Fruit fly (Drosophila melanogaster): Measurements from ENCODE around the gene lost.

lost gene

dm6 chr3R:4399810-4400496, 2.9 kb upstream of the lost start (continued):
- TF ChIP-seq CG10431 (GFP tag; optimal IDR thresholded peaks at IDR 0.05) = no peak
- no peak for TF ChIP-seq cad (GFP tag; optimal IDR thresholded peaks at IDR 0.05)
- no peak for TF ChIP-seq E2f1 (GFP tag; IDR thresholded peaks at IDR 0.05)
- TF ChIP-seq Scr (GFP tag; IDR thresholded peaks at IDR 0.05; ENCODE audit: partially characterized antibody) = no peak; the same call in 1 of the 2 replicates
- TF ChIP-seq prd (optimal IDR thresholded peaks at IDR 0.05) = no peak
- TF ChIP-seq prd (GFP tag; IDR thresholded peaks at IDR 0.05) = peak; percentile 48; the same call in 2 of the 3 replicates
- 0 out of 2 replicates have a peak, but pooled peaks have one; percentile 22 for TF ChIP-seq ranshi (GFP tag; IDR thresholded peaks at IDR 0.05)
- peak; percentile 8 for TF ChIP-seq dmrt99B (tag; optimal IDR thresholded peaks at IDR 0.05)
- no peak for TF ChIP-seq CG6254 (GFP tag; optimal IDR thresholded peaks at IDR 0.05)
- TF ChIP-seq Pdp1 (GFP tag; optimal IDR thresholded peaks at IDR 0.05) = no peak
- TF ChIP-seq CG15514 (GFP tag; optimal IDR thresholded peaks at IDR 0.05) = peak; percentile 1
- peak; percentile 78 for TF ChIP-seq Dref (GFP tag; IDR thresholded peaks at IDR 0.05)
- no peak for TF ChIP-seq sna (GFP tag; IDR thresholded peaks at IDR 0.05; ENCODE audit: partially characterized antibody)
- no peak for TF ChIP-seq bowl (GFP tag; IDR thresholded peaks at IDR 0.05)
- no peak for TF ChIP-seq NC2β (GFP tag; optimal IDR thresholded peaks at IDR 0.05)
- TF ChIP-seq CG10462 (GFP tag; optimal IDR thresholded peaks at IDR 0.05) = no peak
- TF ChIP-seq CG3995 (GFP tag; optimal IDR thresholded peaks at IDR 0.05) = peak; percentile 15
- TF ChIP-seq pzg (GFP tag; optimal IDR thresholded peaks at IDR 0.05) = peak; percentile 31
- no peak for TF ChIP-seq CG17912 (GFP tag; optimal IDR thresholded peaks at IDR 0.05)
- TF ChIP-seq CG4424 (GFP tag; optimal IDR thresholded peaks at IDR 0.05) = no peak
- no peak for TF ChIP-seq CG2889 (GFP tag; IDR thresholded peaks at IDR 0.05)
- peak; percentile 52 for TF ChIP-seq CG12659 (GFP tag; optimal IDR thresholded peaks at IDR 0.05)
- TF ChIP-seq CG17612 (GFP tag; IDR thresholded peaks at IDR 0.05) = no peak
- no peak for TF ChIP-seq CG3281 (GFP tag; optimal IDR thresholded peaks at IDR 0.05)
- TF ChIP-seq HLH3B (GFP tag; IDR thresholded peaks at IDR 0.05) = peak; percentile 7; the same call in 1 of the 2 replicates
- TF ChIP-seq pros (GFP tag; optimal IDR thresholded peaks at IDR 0.05) = no peak
- TF ChIP-seq CG34376 (GFP tag; optimal IDR thresholded peaks at IDR 0.05) = no peak
- TF ChIP-seq CG7928 (GFP tag; optimal IDR thresholded peaks at IDR 0.05) = no peak
- 0 out of 2 replicates have a peak, but pooled peaks have one; percentile 21 for TF ChIP-seq Ptx1 (GFP tag; IDR thresholded peaks at IDR 0.05)
- TF ChIP-seq tio (GFP tag; optimal IDR thresholded peaks at IDR 0.05) = no peak
- no peak for TF ChIP-seq stc (GFP tag; IDR thresholded peaks at IDR 0.05)
- TF ChIP-seq fd102C (GFP tag; optimal IDR thresholded peaks at IDR 0.05) = no peak
- TF ChIP-seq CG14050 (GFP tag; IDR thresholded peaks at IDR 0.05) = no peak
- no peak for TF ChIP-seq toy (GFP tag; IDR thresholded peaks at IDR 0.05)
- TF ChIP-seq CG13775 (GFP tag; optimal IDR thresholded peaks at IDR 0.05) = peak; percentile 63
- no peak for TF ChIP-seq CG17829 (tag; optimal IDR thresholded peaks at IDR 0.05)
- no peak for TF ChIP-seq disco-r (GFP tag; optimal IDR thresholded peaks at IDR 0.05)
- TF ChIP-seq Dfd (GFP tag; optimal IDR thresholded peaks at IDR 0.05) = peak in 1 of 2 experiments; percentile 55
- TF ChIP-seq CG11695 (GFP tag; IDR thresholded peaks at IDR 0.05) = no peak
- TF ChIP-seq Awh (GFP tag; IDR thresholded peaks at IDR 0.05) = no peak
- TF ChIP-seq lmd (GFP tag; IDR thresholded peaks at IDR 0.05) = peak; percentile 23; the same call in 1 of the 2 replicates
- TF ChIP-seq B-H2 (GFP tag; optimal IDR thresholded peaks at IDR 0.05) = no peak
- no peak for TF ChIP-seq tap (tag; optimal IDR thresholded peaks at IDR 0.05)
- no peak for TF ChIP-seq Mes4 (GFP tag; optimal IDR thresholded peaks at IDR 0.05)
- no peak for TF ChIP-seq insv (GFP tag; optimal IDR thresholded peaks at IDR 0.05)
- TF ChIP-seq Dll (GFP tag; IDR thresholded peaks at IDR 0.05; ENCODE audit: partially characterized antibody) = 0 out of 4 replicates have a peak, but pooled peaks have one; percentile 12
- TF ChIP-seq Mad (GFP tag; optimal IDR thresholded peaks at IDR 0.05) = no peak
- TF ChIP-seq gt (GFP tag; IDR thresholded peaks at IDR 0.05) = no peak
- TF ChIP-seq gfzf (GFP tag; optimal IDR thresholded peaks at IDR 0.05) = no peak
- no peak; the same call in 2 of the 3 replicates for TF ChIP-seq vnd (GFP tag; IDR thresholded peaks at IDR 0.05; ENCODE audit: partially characterized antibody)
- TF ChIP-seq CTCF (GFP tag; optimal IDR thresholded peaks at IDR 0.05) = no peak

All from whole organism, embryonic.